Fruit fly (Drosophila melanogaster) whole organism, embryonic: ENCODE measurements around the gene CG42583.

ENCODE experiments used
- Bteb2 ChIP-seq: fragments of 200-800 bp; sonication (Bioruptor generic); optimal IDR thresholded peaks from 2 replicates; lab custom pipeline; 2016; ENCODE audit warnings: missing biosample characterization, missing genetic modification characterization
- CG10366 ChIP-seq: fragments of 200-800 bp; sonication (Bioruptor generic); IDR thresholded peaks from 2 replicates; pipeline ENCODE4 v1.3.6; 2022; ENCODE audit warnings: missing biosample characterization, missing genetic modification characterization
- Dad ChIP-seq: fragments of 200-800 bp; sonication (Bioruptor generic); optimal IDR thresholded peaks from 3 replicates; lab custom pipeline; 2016; ENCODE audit warnings: missing biosample characterization, missing genetic modification characterization
- al ChIP-seq: fragments of 200-800 bp; sonication (Bioruptor generic); IDR thresholded peaks from 2 replicates; pipeline ENCODE4 v1.3.6; 2022; ENCODE audit warnings: missing biosample characterization, missing genetic modification characterization
- dmrt11E ChIP-seq: fragments of 200-800 bp; sonication (Bioruptor generic); optimal IDR thresholded peaks from 3 replicates; lab custom pipeline; 2018; ENCODE audit warnings: missing biosample characterization, mild to moderate bottlenecking, missing genetic modification characterization, moderate library complexity
- gcm ChIP-seq: fragments of 200-800 bp; sonication (Bioruptor generic); optimal IDR thresholded peaks from 2 replicates; lab custom pipeline; 2019; ENCODE audit warnings: missing biosample characterization, mild to moderate bottlenecking, missing genetic modification characterization, moderate library complexity
- gro ChIP-seq: fragments of 200-800 bp; sonication (Bioruptor generic); optimal IDR thresholded peaks from 2 replicates; lab custom pipeline; 2016; ENCODE audit warnings: missing biosample characterization, missing genetic modification characterization
- h ChIP-seq: fragments of >200 bp; optimal IDR thresholded peaks from 2 replicates; lab custom pipeline; 2017

DNA sequence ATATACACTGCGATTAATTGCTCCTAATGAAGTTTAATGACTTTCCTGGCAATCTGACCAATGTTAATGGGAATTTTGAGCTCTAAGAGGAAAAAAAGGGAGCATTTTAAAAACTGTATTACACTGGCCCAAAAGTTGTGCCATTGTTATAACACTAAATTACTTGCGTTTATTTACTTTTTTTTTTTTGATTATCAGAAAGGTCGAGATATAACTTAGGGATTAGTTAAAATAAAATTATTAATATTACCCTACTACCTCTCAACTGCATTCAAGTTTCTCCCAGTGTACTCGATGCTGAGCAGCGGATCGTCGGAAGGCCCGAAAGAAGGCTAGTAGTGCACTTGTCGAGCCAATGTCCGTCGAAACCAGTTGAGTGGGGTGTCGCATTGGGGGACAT lies 9.1 kb upstream of the CG42583 start:
- no peak for TF ChIP-seq CG10366 (GFP tag; lab: Robert Waterston, UW)
- no peak for TF ChIP-seq dmrt11E
- no peak for TF ChIP-seq Bteb2 (GFP tag; lab: Kevin White, UChicago)
- TF ChIP-seq h (lab: Kevin White, UChicago): no peak
- no peak for TF ChIP-seq al (GFP tag; lab: Robert Waterston, UW)
- no peak for TF ChIP-seq Dad (GFP tag; lab: Kevin White, UChicago)
- TF ChIP-seq gcm (GFP tag; lab: Kevin White, UChicago): no peak
- TF ChIP-seq gro (GFP tag; lab: Kevin White, UChicago): no peak
